Fruit fly (Drosophila melanogaster) whole organism, prepupa: Measurements from ENCODE around the gene CG33777.

Source experiments
- CG10669 ChIP-seq: fragments of 200-800 bp; sonication (Bioruptor generic); optimal IDR thresholded peaks from 3 replicates; lab custom pipeline; 2018; ENCODE audit warnings: missing biosample characterization, mild to moderate bottlenecking, missing genetic modification characterization, moderate library complexity
- CG11762 ChIP-seq: fragments of 200-800 bp; sonication (Bioruptor generic); optimal IDR thresholded peaks from 3 replicates; lab custom pipeline; 2016; ENCODE audit warnings: missing biosample characterization, missing genetic modification characterization; ENCODE audit not compliant: insufficient read depth
- CG11902 ChIP-seq: fragments of 200-800 bp; sonication (Bioruptor generic); optimal IDR thresholded peaks from 3 replicates; lab custom pipeline; 2016; ENCODE audit warnings: missing biosample characterization, missing genetic modification characterization
- CG15336 ChIP-seq: fragments of 200-800 bp; sonication (Bioruptor generic); IDR thresholded peaks from 2 replicates; pipeline ENCODE4 v1.3.6; 2022; ENCODE audit warnings: missing biosample characterization, missing genetic modification characterization
- CG3032 ChIP-seq: fragments of 200-800 bp; optimal IDR thresholded peaks from 2 replicates; lab custom pipeline; 2019; ENCODE audit warnings: missing biosample characterization, mild to moderate bottlenecking, missing genetic modification characterization, moderate library complexity
- CG31627 ChIP-seq: fragments of 200-800 bp; sonication (Bioruptor generic); optimal IDR thresholded peaks from 3 replicates; lab custom pipeline; 2016; ENCODE audit warnings: missing biosample characterization, missing genetic modification characterization
- CG6792 ChIP-seq: fragments of 200-800 bp; sonication (Bioruptor generic); optimal IDR thresholded peaks from 3 replicates; lab custom pipeline; 2016; ENCODE audit warnings: missing biosample characterization, missing genetic modification characterization
- CG6808 ChIP-seq: fragments of 200-800 bp; sonication (Bioruptor generic); optimal IDR thresholded peaks from 3 replicates; lab custom pipeline; 2017; ENCODE audit warnings: missing biosample characterization, missing genetic modification characterization, mild to moderate bottlenecking, moderate library complexity, missing genetic modification reagents
- CG6854 ChIP-seq: fragments of 200-800 bp; sonication (Bioruptor generic); optimal IDR thresholded peaks from 2 replicates; lab custom pipeline; 2017; ENCODE audit warnings: missing biosample characterization, mild to moderate bottlenecking, missing genetic modification characterization
- CG7368 ChIP-seq: fragments of 200-800 bp; sonication (Bioruptor generic); optimal IDR thresholded peaks from 3 replicates; lab custom pipeline; 2016; ENCODE audit warnings: missing biosample characterization, missing genetic modification characterization
- CG8319 ChIP-seq: fragments of 200-800 bp; sonication (Bioruptor generic); optimal IDR thresholded peaks from 3 replicates; lab custom pipeline; 2016; ENCODE audit warnings: missing biosample characterization, missing genetic modification characterization
- CG9139 ChIP-seq: fragments of 200-800 bp; sonication (Bioruptor generic); optimal IDR thresholded peaks from 3 replicates; lab custom pipeline; 2017; ENCODE audit warnings: missing biosample characterization, mild to moderate bottlenecking, missing genetic modification characterization
- Eip78C ChIP-seq: fragments of 200-800 bp; sonication (Bioruptor generic); peaks from one replicate; lab custom pipeline; 2016; ENCODE audit warnings: missing biosample characterization, missing genetic modification characterization
- Ets21C ChIP-seq: fragments of 200-800 bp; sonication (Bioruptor generic); optimal IDR thresholded peaks from 3 replicates; lab custom pipeline; 2016; ENCODE audit warnings: missing biosample characterization, missing genetic modification characterization
- Gug ChIP-seq: fragments of 200-800 bp; sonication (Bioruptor generic); IDR thresholded peaks from 2 replicates; pipeline ENCODE4 v1.3.6; 2022; ENCODE audit warnings: missing biosample characterization, missing genetic modification characterization
- Hr38 ChIP-seq: sonication (Bioruptor generic); optimal IDR thresholded peaks from 2 replicates; lab custom pipeline; 2016; ENCODE audit warnings: missing biosample characterization, missing genetic modification characterization
- Hr4 ChIP-seq: fragments of 200-800 bp; sonication (Bioruptor generic); optimal IDR thresholded peaks from 3 replicates; lab custom pipeline; 2016; ENCODE audit warnings: missing biosample characterization, missing genetic modification characterization
- Lpt ChIP-seq: fragments of 200-800 bp; sonication (Bioruptor generic); optimal IDR thresholded peaks from 3 replicates; lab custom pipeline; 2016; ENCODE audit warnings: missing biosample characterization, missing genetic modification characterization
- Met ChIP-seq: fragments of 200-800 bp; sonication (Bioruptor generic); optimal IDR thresholded peaks from 3 replicates; lab custom pipeline; 2016; ENCODE audit warnings: missing biosample characterization, missing genetic modification characterization
- OdsH ChIP-seq: fragments of 200-800 bp; sonication (Bioruptor generic); optimal IDR thresholded peaks from 3 replicates; lab custom pipeline; 2016; ENCODE audit warnings: missing biosample characterization, missing genetic modification characterization
- Sox14 ChIP-seq: fragments of 200-800 bp; sonication (Bioruptor generic); optimal IDR thresholded peaks from 3 replicates; lab custom pipeline; 2016; ENCODE audit warnings: missing biosample characterization, missing genetic modification characterization
- Sox15 ChIP-seq: fragments of 200-800 bp; sonication (Bioruptor generic); optimal IDR thresholded peaks from 3 replicates; lab custom pipeline; 2016; ENCODE audit warnings: missing biosample characterization, missing genetic modification characterization
- acj6 ChIP-seq: fragments of 200-800 bp; sonication (Bioruptor generic); optimal IDR thresholded peaks from 3 replicates; lab custom pipeline; 2016; ENCODE audit warnings: missing biosample characterization, missing genetic modification characterization
- dac ChIP-seq: fragments of 200-800 bp; sonication (Bioruptor generic); optimal IDR thresholded peaks from 2 replicates; lab custom pipeline; 2017; ENCODE audit warnings: missing biosample characterization, mild to moderate bottlenecking, missing genetic modification characterization
- fd59A ChIP-seq: fragments of 200-800 bp; sonication (Bioruptor generic); optimal IDR thresholded peaks from 2 replicates; lab custom pipeline; 2017; ENCODE audit warnings: missing biosample characterization, mild to moderate bottlenecking, missing genetic modification characterization, missing genetic modification reagents
- fkh ChIP-seq: fragments of 200-800 bp; sonication (Bioruptor generic); optimal IDR thresholded peaks from 3 replicates; lab custom pipeline; 2017; ENCODE audit warnings: missing biosample characterization, mild to moderate bottlenecking, missing genetic modification characterization, moderate library complexity
- lz ChIP-seq: fragments of 200-800 bp; sonication (Bioruptor generic); optimal IDR thresholded peaks from 3 replicates; lab custom pipeline; 2016; ENCODE audit warnings: missing biosample characterization, missing genetic modification characterization
- net ChIP-seq: fragments of 200-800 bp; sonication (Bioruptor generic); optimal IDR thresholded peaks from 3 replicates; lab custom pipeline; 2016; ENCODE audit warnings: missing biosample characterization, missing genetic modification characterization
- pdm3 ChIP-seq: fragments of 200-800 bp; sonication (Bioruptor generic); optimal IDR thresholded peaks from 3 replicates; lab custom pipeline; 2016; ENCODE audit warnings: missing biosample characterization, missing genetic modification characterization
- salr ChIP-seq, 2 experiments: fragments of 200-800 bp; sonication (Bioruptor generic); optimal IDR thresholded peaks; 3 replicates each; lab custom pipeline; 2016 to 2018; ENCODE audit warnings: missing biosample characterization in 2 of 2, missing genetic modification characterization in 2 of 2, mild to moderate bottlenecking in 1 of 2
- spab ChIP-seq: fragments of 200-800 bp; sonication (Bioruptor generic); optimal IDR thresholded peaks from 2 replicates; lab custom pipeline; 2017; ENCODE audit warnings: missing biosample characterization, mild to moderate bottlenecking, missing genetic modification characterization, missing genetic modification reagents
- ss ChIP-seq, 2 experiments: fragments of 200-800 bp; sonication (Bioruptor generic); optimal IDR thresholded peaks; 2 replicates in 1 of 2; 3 replicates in 1 of 2; lab custom pipeline; 2017 to 2018; ENCODE audit warnings: mild to moderate bottlenecking in 2 of 2, missing biosample characterization in 2 of 2, missing genetic modification characterization in 2 of 2, moderate library complexity in 1 of 2
- svp ChIP-seq: fragments of 200-800 bp; sonication (Bioruptor generic); peaks from one replicate; lab custom pipeline; 2016; ENCODE audit warnings: missing biosample characterization, missing genetic modification characterization

CG33777 gene

DNA sequence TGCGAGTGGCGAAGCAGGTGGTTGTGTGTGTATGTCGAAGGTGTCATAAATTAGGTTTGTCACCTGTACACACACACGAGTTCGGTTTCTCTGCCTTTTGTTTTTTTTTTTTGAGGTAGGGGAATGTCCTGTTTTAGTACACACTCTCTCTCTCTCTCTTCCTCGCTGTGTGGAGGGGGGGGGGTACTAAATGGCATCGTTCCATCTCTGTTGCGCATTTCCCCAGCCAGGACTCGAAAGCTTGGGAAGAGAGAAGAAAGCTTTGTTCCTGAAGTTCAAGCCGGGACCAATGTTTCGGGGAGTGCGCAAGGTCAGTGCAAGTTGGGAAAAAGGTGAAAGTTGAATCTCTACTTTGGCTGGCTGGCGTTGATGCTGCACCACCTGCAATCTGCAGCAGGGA, 19.4 kb upstream of the CG33777 start:
- TF ChIP-seq CG15336 (GFP tag; lab: Robert Waterston, UW) (no peak), Ets21C (GFP tag; lab: Kevin White, UChicago) (no peak), Met (GFP tag; lab: Kevin White, UChicago) (no peak), OdsH (GFP tag; lab: Kevin White, UChicago) (no peak), fkh (GFP tag; lab: Kevin White, UChicago) (no peak), CG7368 (GFP tag; lab: Kevin White, UChicago) (no peak), fd59A (GFP tag; lab: Kevin White, UChicago) (no peak), CG8319 (no peak), lz (GFP tag; lab: Kevin White, UChicago) (no peak), Sox15 (GFP tag; lab: Kevin White, UChicago) (no peak), CG10669 (GFP tag; lab: Kevin White, UChicago) (no peak), CG6792 (no peak), Hr4 (no peak), Eip78C (GFP tag; lab: Kevin White, UChicago) (no peak), CG6854 (GFP tag; lab: Kevin White, UChicago) (no peak), CG31627 (GFP tag; lab: Kevin White, UChicago) (no peak), CG11762 (GFP tag; lab: Kevin White, UChicago) (no peak), ss (GFP tag; optimal IDR thresholded peaks at IDR 0.05; lab: Kevin White, UChicago) (no peak), pdm3 (GFP tag; lab: Kevin White, UChicago) (no peak), acj6 (GFP tag; lab: Kevin White, UChicago) (no peak)

DNA sequence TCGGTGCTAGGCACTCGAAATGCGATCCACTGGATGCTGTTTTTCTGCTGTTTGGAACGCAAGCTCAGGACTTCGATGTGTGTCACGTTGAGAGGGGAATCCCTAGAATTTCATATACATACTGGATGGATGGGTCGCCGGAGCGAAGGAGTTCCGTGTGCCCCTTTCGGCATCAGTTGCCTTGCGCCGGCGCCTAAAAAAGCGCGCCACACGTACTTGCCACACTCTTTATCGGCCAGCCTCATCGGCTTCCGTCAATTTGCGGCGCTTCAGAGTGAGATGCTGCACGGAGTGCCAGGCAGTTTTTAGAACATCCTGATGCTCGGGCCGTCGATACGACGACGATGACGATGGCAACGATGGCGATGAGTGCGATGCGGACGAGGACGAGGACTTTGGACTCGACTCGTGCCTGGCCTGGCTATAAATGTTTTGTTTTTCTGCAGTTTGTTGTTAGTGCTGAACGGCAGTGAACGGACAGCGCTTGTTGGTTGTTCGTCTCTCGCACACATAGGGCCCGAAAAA, 1.9 kb upstream of the CG33777 start:
- no peak for TF ChIP-seq CG10669 (GFP tag; lab: Kevin White, UChicago)
- no peak for TF ChIP-seq Lpt
- TF ChIP-seq Met (GFP tag; lab: Kevin White, UChicago): no peak
- no peak for TF ChIP-seq spab (GFP tag; lab: Kevin White, UChicago)
- no peak for TF ChIP-seq fkh (GFP tag; lab: Kevin White, UChicago)
- TF ChIP-seq CG9139 (GFP tag; lab: Kevin White, UChicago): no peak
- TF ChIP-seq salr (GFP tag; optimal IDR thresholded peaks at IDR 0.05; lab: Kevin White, UChicago): no peak

DNA sequence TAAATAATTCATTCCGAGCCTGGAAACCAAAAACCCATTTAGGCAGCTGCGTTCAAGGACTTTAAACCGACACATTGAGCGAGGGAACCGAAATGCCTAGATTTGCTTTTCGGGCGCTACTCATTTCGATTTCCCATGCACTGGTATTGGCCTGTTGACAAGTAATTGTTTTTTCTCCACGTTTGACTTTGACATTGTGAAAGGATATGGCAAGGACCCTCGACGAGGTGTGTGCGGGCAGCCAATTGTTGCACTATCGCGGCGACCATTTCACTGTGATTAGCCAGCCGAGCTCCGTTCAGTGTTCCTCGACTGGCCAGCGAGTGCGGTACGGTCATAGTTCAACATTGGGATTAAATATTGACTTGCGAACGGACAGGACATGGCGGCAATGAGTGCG, 751 bp upstream of the CG33777 start, which contains the start of gene CG42540:
TSS of gene CG42540 (plus strand) at position 301 of the 400 bp plus-strand sequence.
- no peak for TF ChIP-seq Lpt
- TF ChIP-seq, all 60 proteins: peak for 0

DNA sequence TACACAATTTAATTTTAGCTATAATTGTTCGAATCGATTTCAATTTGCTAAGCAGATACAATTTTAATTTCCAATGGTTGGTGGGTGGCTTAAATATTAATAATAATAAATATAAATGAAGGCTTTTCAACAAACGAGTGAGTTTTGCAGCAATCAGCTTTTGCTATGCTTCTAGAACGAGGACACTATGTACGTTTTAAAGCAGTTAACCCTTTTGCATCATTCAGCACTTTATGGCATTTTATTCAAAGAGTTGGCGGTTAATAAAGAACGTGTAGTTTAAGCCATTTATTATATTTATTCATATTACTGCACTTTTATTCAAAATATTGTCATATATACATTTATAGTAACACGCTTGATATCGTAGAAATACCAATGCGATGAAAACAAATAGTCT, 820 bp downstream of the CG33777 start:
- TF ChIP-seq svp: peak; percentile 44
- TF ChIP-seq dac (GFP tag; lab: Kevin White, UChicago): no peak
- no peak for TF ChIP-seq CG10669 (GFP tag; lab: Kevin White, UChicago)
- TF ChIP-seq, all 60 proteins: peak for 1

DNA sequence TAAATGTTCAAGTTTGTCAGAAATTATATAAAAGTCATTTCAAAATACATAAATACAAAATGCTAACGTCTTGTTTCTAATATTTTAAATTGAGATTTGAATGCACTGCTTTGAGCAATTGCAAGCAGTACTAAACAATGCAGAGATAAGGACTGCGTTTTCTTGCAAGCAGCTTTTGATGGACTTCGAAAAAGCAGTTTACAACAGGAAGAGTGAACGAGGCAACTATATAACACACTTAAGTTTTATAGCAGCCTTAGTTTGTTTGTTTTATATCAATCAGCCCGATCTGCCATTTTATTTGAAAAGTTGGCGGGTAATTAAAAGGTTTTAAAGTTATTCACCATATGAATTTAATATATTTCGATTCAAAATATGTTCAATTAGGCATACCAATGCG, 1.6 kb downstream of the CG33777 start:
- TF ChIP-seq CG3032 (tag; lab: Kevin White, UChicago) (peak; percentile 11), Sox14 (GFP tag; lab: Kevin White, UChicago) (peak; percentile 25), Hr4 (no peak)
- TF ChIP-seq, all 60 proteins: peak for 2

DNA sequence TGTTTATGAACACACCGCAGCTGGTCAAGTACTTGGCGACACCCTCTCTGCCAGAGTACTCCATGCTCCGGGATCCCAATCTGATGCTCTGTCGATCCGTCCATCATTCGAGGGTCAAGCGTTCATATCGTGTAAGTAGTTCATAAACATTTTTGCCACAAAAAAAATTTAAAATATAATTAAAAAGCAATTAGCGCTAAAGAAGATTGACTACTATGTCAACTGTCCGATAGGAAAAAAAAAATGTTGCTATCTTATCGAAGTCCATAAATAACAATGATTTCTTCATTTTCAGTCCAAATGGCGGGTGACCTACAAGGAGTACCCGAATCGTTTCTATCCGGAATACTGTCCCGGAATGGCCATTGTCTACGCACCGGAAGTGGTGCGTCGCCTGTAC, 3.2 kb downstream of the CG33777 start:
- no peak for TF ChIP-seq CG6808 (GFP tag; lab: Kevin White, UChicago)
- no peak for TF ChIP-seq Lpt
- no peak for TF ChIP-seq CG6854 (GFP tag; lab: Kevin White, UChicago)
- TF ChIP-seq Eip78C (GFP tag; lab: Kevin White, UChicago): no peak
- no peak for TF ChIP-seq net (GFP tag; lab: Kevin White, UChicago)
- no peak for TF ChIP-seq CG8319
- TF ChIP-seq CG7368 (GFP tag; lab: Kevin White, UChicago): no peak
- no peak for TF ChIP-seq Hr4
- no peak for TF ChIP-seq Hr38 (GFP tag; lab: Kevin White, UChicago)
- TF ChIP-seq CG11902 (GFP tag; lab: Kevin White, UChicago): no peak
- no peak for TF ChIP-seq Gug
- TF ChIP-seq CG9139 (GFP tag; lab: Kevin White, UChicago): no peak
- no peak for TF ChIP-seq Met (GFP tag; lab: Kevin White, UChicago)
